Fruit fly (Drosophila melanogaster) whole organism, prepupa: ENCODE data around the gene LSm7.

ENCODE experiments used
- CG10631 ChIP-seq: fragments of 200-800 bp; sonication (Bioruptor generic); optimal IDR thresholded peaks from 2 replicates; lab custom pipeline; 2016; ENCODE audit warnings: missing biosample characterization, missing genetic modification characterization
- CG10669 ChIP-seq: fragments of 200-800 bp; sonication (Bioruptor generic); optimal IDR thresholded peaks from 3 replicates; lab custom pipeline; 2018; ENCODE audit warnings: missing biosample characterization, mild to moderate bottlenecking, missing genetic modification characterization, moderate library complexity
- CG11294 ChIP-seq: fragments of 200-800 bp; sonication (Bioruptor generic); IDR thresholded peaks from 2 replicates; pipeline ENCODE4 v1.3.6; 2022; ENCODE audit warnings: missing biosample characterization, missing genetic modification characterization
- CG11762 ChIP-seq: fragments of 200-800 bp; sonication (Bioruptor generic); optimal IDR thresholded peaks from 3 replicates; lab custom pipeline; 2016; ENCODE audit warnings: missing biosample characterization, missing genetic modification characterization; ENCODE audit not compliant: insufficient read depth
- CG11902 ChIP-seq: fragments of 200-800 bp; sonication (Bioruptor generic); optimal IDR thresholded peaks from 3 replicates; lab custom pipeline; 2016; ENCODE audit warnings: missing biosample characterization, missing genetic modification characterization
- CG15336 ChIP-seq: fragments of 200-800 bp; sonication (Bioruptor generic); IDR thresholded peaks from 2 replicates; pipeline ENCODE4 v1.3.6; 2022; ENCODE audit warnings: missing biosample characterization, missing genetic modification characterization
- CG1621 ChIP-seq: fragments of 200-800 bp; sonication (Bioruptor generic); optimal IDR thresholded peaks from 3 replicates; lab custom pipeline; 2018; ENCODE audit warnings: missing biosample characterization, mild to moderate bottlenecking, missing genetic modification characterization
- CG16779 ChIP-seq: fragments of 200-800 bp; sonication (Bioruptor generic); optimal IDR thresholded peaks from 3 replicates; lab custom pipeline; 2017; ENCODE audit warnings: missing biosample characterization, mild to moderate bottlenecking, missing genetic modification characterization
- CG3032 ChIP-seq: fragments of 200-800 bp; optimal IDR thresholded peaks from 2 replicates; lab custom pipeline; 2019; ENCODE audit warnings: missing biosample characterization, mild to moderate bottlenecking, missing genetic modification characterization, moderate library complexity
- CG31627 ChIP-seq: fragments of 200-800 bp; sonication (Bioruptor generic); optimal IDR thresholded peaks from 3 replicates; lab custom pipeline; 2016; ENCODE audit warnings: missing biosample characterization, missing genetic modification characterization
- CG32006 ChIP-seq: fragments of 200-800 bp; sonication (Bioruptor generic); optimal IDR thresholded peaks from 3 replicates; lab custom pipeline; 2017; ENCODE audit warnings: missing biosample characterization, mild to moderate bottlenecking, missing genetic modification characterization
- CG4318 ChIP-seq: fragments of 200-800 bp; sonication (Bioruptor generic); optimal IDR thresholded peaks from 3 replicates; lab custom pipeline; 2017; ENCODE audit warnings: missing biosample characterization, mild to moderate bottlenecking, missing genetic modification characterization
- CG6163 ChIP-seq: fragments of 200-800 bp; sonication (Bioruptor generic); IDR thresholded peaks from 3 replicates; pipeline ENCODE4 v1.3.6; 2022; ENCODE audit warnings: missing biosample characterization, missing genetic modification characterization
- CG6276 ChIP-seq: fragments of 200-800 bp; sonication (Bioruptor generic); optimal IDR thresholded peaks from 2 replicates; lab custom pipeline; 2017; ENCODE audit warnings: missing biosample characterization, mild to moderate bottlenecking, missing genetic modification characterization
- CG6792 ChIP-seq: fragments of 200-800 bp; sonication (Bioruptor generic); optimal IDR thresholded peaks from 3 replicates; lab custom pipeline; 2016; ENCODE audit warnings: missing biosample characterization, missing genetic modification characterization
- CG6808 ChIP-seq: fragments of 200-800 bp; sonication (Bioruptor generic); optimal IDR thresholded peaks from 3 replicates; lab custom pipeline; 2017; ENCODE audit warnings: missing biosample characterization, missing genetic modification characterization, mild to moderate bottlenecking, moderate library complexity, missing genetic modification reagents
- CG6854 ChIP-seq: fragments of 200-800 bp; sonication (Bioruptor generic); optimal IDR thresholded peaks from 2 replicates; lab custom pipeline; 2017; ENCODE audit warnings: missing biosample characterization, mild to moderate bottlenecking, missing genetic modification characterization
- CG7368 ChIP-seq: fragments of 200-800 bp; sonication (Bioruptor generic); optimal IDR thresholded peaks from 3 replicates; lab custom pipeline; 2016; ENCODE audit warnings: missing biosample characterization, missing genetic modification characterization
- CG8119 ChIP-seq: fragments of 200-800 bp; sonication (Bioruptor generic); IDR thresholded peaks from 3 replicates; pipeline ENCODE4 v1.3.6; 2022; ENCODE audit warnings: missing biosample characterization, missing genetic modification characterization
- CG8319 ChIP-seq: fragments of 200-800 bp; sonication (Bioruptor generic); optimal IDR thresholded peaks from 3 replicates; lab custom pipeline; 2016; ENCODE audit warnings: missing biosample characterization, missing genetic modification characterization
- CG8632 ChIP-seq: fragments of 200-800 bp; sonication (Bioruptor generic); optimal IDR thresholded peaks from 3 replicates; lab custom pipeline; 2016; ENCODE audit warnings: missing biosample characterization, missing genetic modification characterization
- Eip75B ChIP-seq: fragments of 200-800 bp; sonication (Bioruptor generic); optimal IDR thresholded peaks from 3 replicates; lab custom pipeline; 2016; ENCODE audit warnings: missing biosample characterization, missing genetic modification characterization
- Eip78C ChIP-seq: fragments of 200-800 bp; sonication (Bioruptor generic); peaks from one replicate; lab custom pipeline; 2016; ENCODE audit warnings: missing biosample characterization, missing genetic modification characterization
- Eip93F ChIP-seq: fragments of 200-800 bp; sonication (Bioruptor generic); optimal IDR thresholded peaks from 2 replicates; lab custom pipeline; 2016; ENCODE audit warnings: missing biosample characterization, mild to moderate bottlenecking, missing genetic modification characterization
- Ets21C ChIP-seq: fragments of 200-800 bp; sonication (Bioruptor generic); optimal IDR thresholded peaks from 3 replicates; lab custom pipeline; 2016; ENCODE audit warnings: missing biosample characterization, missing genetic modification characterization
- Ets96B ChIP-seq: fragments of 200-800 bp; optimal IDR thresholded peaks from 2 replicates; lab custom pipeline; 2019; ENCODE audit warnings: missing biosample characterization, mild to moderate bottlenecking, missing genetic modification characterization, moderate library complexity
- Hr38 ChIP-seq: sonication (Bioruptor generic); optimal IDR thresholded peaks from 2 replicates; lab custom pipeline; 2016; ENCODE audit warnings: missing biosample characterization, missing genetic modification characterization
- Hr39 ChIP-seq: fragments of 200-800 bp; sonication (Bioruptor generic); optimal IDR thresholded peaks from 2 replicates; lab custom pipeline; 2016; ENCODE audit warnings: missing biosample characterization, missing genetic modification characterization
- Hr4 ChIP-seq: fragments of 200-800 bp; sonication (Bioruptor generic); optimal IDR thresholded peaks from 3 replicates; lab custom pipeline; 2016; ENCODE audit warnings: missing biosample characterization, missing genetic modification characterization
- Lpt ChIP-seq: fragments of 200-800 bp; sonication (Bioruptor generic); optimal IDR thresholded peaks from 3 replicates; lab custom pipeline; 2016; ENCODE audit warnings: missing biosample characterization, missing genetic modification characterization
- Smox ChIP-seq: fragments of 200-800 bp; sonication (Bioruptor generic); optimal IDR thresholded peaks from 3 replicates; lab custom pipeline; 2016; ENCODE audit warnings: missing biosample characterization, missing genetic modification characterization
- Sox14 ChIP-seq: fragments of 200-800 bp; sonication (Bioruptor generic); optimal IDR thresholded peaks from 3 replicates; lab custom pipeline; 2016; ENCODE audit warnings: missing biosample characterization, missing genetic modification characterization
- achi ChIP-seq: fragments of 200-800 bp; sonication (Bioruptor generic); optimal IDR thresholded peaks from 3 replicates; lab custom pipeline; 2016; ENCODE audit warnings: missing biosample characterization, missing genetic modification characterization
- cyc ChIP-seq: fragments of 200-800 bp; sonication (Bioruptor generic); optimal IDR thresholded peaks from 3 replicates; lab custom pipeline; 2016; ENCODE audit warnings: missing biosample characterization, missing genetic modification characterization
- dac ChIP-seq: fragments of 200-800 bp; sonication (Bioruptor generic); optimal IDR thresholded peaks from 2 replicates; lab custom pipeline; 2017; ENCODE audit warnings: missing biosample characterization, mild to moderate bottlenecking, missing genetic modification characterization
- dsx ChIP-seq: fragments of 200-800 bp; optimal IDR thresholded peaks from 3 replicates; lab custom pipeline; 2019; ENCODE audit warnings: missing biosample characterization, mild to moderate bottlenecking, missing genetic modification characterization, moderate library complexity; ENCODE audit not compliant: poor library complexity, severe bottlenecking
- eg ChIP-seq: fragments of 200-800 bp; sonication (Bioruptor generic); IDR thresholded peaks from 3 replicates; pipeline ENCODE4 v1.3.6; 2022; ENCODE audit warnings: missing biosample characterization, missing genetic modification characterization
- esn ChIP-seq: fragments of 200-800 bp; sonication (Bioruptor generic); optimal IDR thresholded peaks from 2 replicates; lab custom pipeline; 2016; ENCODE audit warnings: missing biosample characterization, mild to moderate bottlenecking, missing genetic modification characterization, moderate library complexity
- fd59A ChIP-seq: fragments of 200-800 bp; sonication (Bioruptor generic); optimal IDR thresholded peaks from 2 replicates; lab custom pipeline; 2017; ENCODE audit warnings: missing biosample characterization, mild to moderate bottlenecking, missing genetic modification characterization, missing genetic modification reagents
- lz ChIP-seq: fragments of 200-800 bp; sonication (Bioruptor generic); optimal IDR thresholded peaks from 3 replicates; lab custom pipeline; 2016; ENCODE audit warnings: missing biosample characterization, missing genetic modification characterization
- net ChIP-seq: fragments of 200-800 bp; sonication (Bioruptor generic); optimal IDR thresholded peaks from 3 replicates; lab custom pipeline; 2016; ENCODE audit warnings: missing biosample characterization, missing genetic modification characterization
- spab ChIP-seq: fragments of 200-800 bp; sonication (Bioruptor generic); optimal IDR thresholded peaks from 2 replicates; lab custom pipeline; 2017; ENCODE audit warnings: missing biosample characterization, mild to moderate bottlenecking, missing genetic modification characterization, missing genetic modification reagents
- ss ChIP-seq, 2 experiments: fragments of 200-800 bp; sonication (Bioruptor generic); optimal IDR thresholded peaks; 2 replicates in 1 of 2; 3 replicates in 1 of 2; lab custom pipeline; 2017 to 2018; ENCODE audit warnings: mild to moderate bottlenecking in 2 of 2, missing biosample characterization in 2 of 2, missing genetic modification characterization in 2 of 2, moderate library complexity in 1 of 2
- svp ChIP-seq: fragments of 200-800 bp; sonication (Bioruptor generic); peaks from one replicate; lab custom pipeline; 2016; ENCODE audit warnings: missing biosample characterization, missing genetic modification characterization
- topi ChIP-seq: fragments of 200-800 bp; sonication (Bioruptor generic); optimal IDR thresholded peaks from 3 replicates; lab custom pipeline; 2016; ENCODE audit warnings: missing biosample characterization, missing genetic modification characterization
- vri ChIP-seq: fragments of 200-800 bp; sonication (Bioruptor generic); optimal IDR thresholded peaks from 3 replicates; lab custom pipeline; 2016; ENCODE audit warnings: missing biosample characterization, mild to moderate bottlenecking, missing genetic modification characterization

The LSm7 gene

dm6 chr2L:16709693-16710092 is 33.2 kb downstream of the LSm7 start (continued):
- TF ChIP-seq net = peak; percentile 70

dm6 chr2L:16706882-16707775 is 35.8 kb downstream of the LSm7 start:
- TF ChIP-seq CG6163 (GFP tag; lab: Robert Waterston, UW) (0 out of 3 replicates have a peak, but pooled peaks have one; percentile 36), CG32006 (GFP tag; lab: Kevin White, UChicago) (peak; percentile 9), Hr4 (GFP tag; lab: Kevin White, UChicago) (peak; percentile 47), CG6792 (GFP tag; lab: Kevin White, UChicago) (no peak), Eip78C (peak; percentile 56)

- no peak for TF ChIP-seq CG16779
- TF ChIP-seq Hr38 = no peak
- no peak for TF ChIP-seq CG32006 (GFP tag; lab: Kevin White, UChicago)
- TF ChIP-seq achi (GFP tag; lab: Kevin White, UChicago) = peak; percentile 39
- no peak for TF ChIP-seq CG8319 (GFP tag; lab: Kevin White, UChicago)
- TF ChIP-seq CG1621 (tag; lab: Kevin White, UChicago) = no peak
- peak; percentile 79 for TF ChIP-seq svp (GFP tag; lab: Kevin White, UChicago)
- TF ChIP-seq CG6854 = no peak
- TF ChIP-seq Hr39 = peak; percentile 25
- TF ChIP-seq CG11294 = no peak
- TF ChIP-seq CG6163 (GFP tag; lab: Robert Waterston, UW) = no peak
- no peak; the same call in 1 of the 3 replicates for TF ChIP-seq CG8119 (GFP tag; lab: Robert Waterston, UW)
- TF ChIP-seq CG10631 (GFP tag; lab: Kevin White, UChicago) = peak; percentile 52
- peak; percentile 43 for TF ChIP-seq Ets21C
- peak; percentile 18 for TF ChIP-seq CG11902 (GFP tag; lab: Kevin White, UChicago)
- TF ChIP-seq CG10669 (GFP tag; lab: Kevin White, UChicago) = no peak
- TF ChIP-seq spab (GFP tag; lab: Kevin White, UChicago) = no peak
- TF ChIP-seq CG6808 (GFP tag; lab: Kevin White, UChicago) = no peak
- no peak for TF ChIP-seq CG6276 (GFP tag; lab: Kevin White, UChicago)
- no peak for TF ChIP-seq CG11762
- peak; percentile 61 for TF ChIP-seq Sox14
- peak; percentile 64 for TF ChIP-seq esn (GFP tag; lab: Kevin White, UChicago)
- peak; percentile 18 for TF ChIP-seq CG6792 (GFP tag; lab: Kevin White, UChicago)
- TF ChIP-seq CG4318 (GFP tag; lab: Kevin White, UChicago) = no peak
- TF ChIP-seq dsx (GFP tag; lab: Kevin White, UChicago) = peak; percentile 21
- peak; percentile 24 for TF ChIP-seq cyc (GFP tag; lab: Kevin White, UChicago)
- peak; percentile 51 for TF ChIP-seq Eip75B (GFP tag; lab: Kevin White, UChicago)
- peak; percentile 10 for TF ChIP-seq CG8632 (GFP tag; lab: Kevin White, UChicago)
- TF ChIP-seq vri = no peak
- TF ChIP-seq Eip93F (GFP tag; lab: Kevin White, UChicago) = no peak
- TF ChIP-seq CG3032 (tag; lab: Kevin White, UChicago) = no peak
- peak; percentile 37 for TF ChIP-seq lz (GFP tag; lab: Kevin White, UChicago)
- TF ChIP-seq CG7368 = no peak
- TF ChIP-seq fd59A (GFP tag; lab: Kevin White, UChicago) = no peak
- peak; percentile 5 for TF ChIP-seq Ets96B (tag; lab: Kevin White, UChicago)
- TF ChIP-seq Lpt (GFP tag; lab: Kevin White, UChicago) = no peak
- TF ChIP-seq eg (GFP tag; lab: Robert Waterston, UW) = no peak
- no peak for TF ChIP-seq dac (GFP tag; lab: Kevin White, UChicago)
- peak; percentile 34; the same call in 1 of the 2 replicates for TF ChIP-seq CG15336 (GFP tag; lab: Robert Waterston, UW)
- TF ChIP-seq topi = peak; percentile 60
- no peak for TF ChIP-seq ss (GFP tag; optimal IDR thresholded peaks at IDR 0.05; lab: Kevin White, UChicago)
- peak; percentile 43 for TF ChIP-seq Smox (GFP tag; lab: Kevin White, UChicago)
- peak; percentile 38 for TF ChIP-seq CG31627 (GFP tag; lab: Kevin White, UChicago)
- TF ChIP-seq Eip78C = peak; percentile 86
Observed at dm6 chr2L:16703753-16704152, 39.1 kb downstream of the LSm7 start.
